Fruit fly (Drosophila melanogaster): Measurements from ENCODE around the gene CG3168.

The CG3168 gene

DNA sequence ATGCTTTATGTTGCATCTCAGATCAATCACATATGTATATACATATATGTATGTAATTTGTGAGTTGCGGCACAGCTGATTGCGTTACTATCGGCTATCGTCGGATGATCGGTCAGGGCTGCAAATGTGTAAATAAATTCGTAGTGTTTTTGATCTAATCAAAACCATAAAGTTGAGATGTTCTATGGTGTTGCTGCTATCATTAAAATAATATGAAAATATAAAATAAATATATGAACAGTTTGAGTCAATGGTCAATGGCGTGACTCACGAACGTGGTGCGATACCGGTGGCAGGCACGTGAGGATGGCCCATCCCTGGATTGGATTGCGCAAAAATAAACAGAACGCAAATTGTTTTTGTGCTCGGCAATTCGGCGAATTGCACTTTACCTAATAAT lies 31.1 kb upstream of the CG3168 start, which contains the start of gene Coq7 (continued):
- TF ChIP-seq dmrt11E (tag; optimal IDR thresholded peaks at IDR 0.05) (peak; percentile 89), C15 (GFP tag; IDR thresholded peaks at IDR 0.05) (peak; percentile 62; the same call in 1 of the 3 replicates), ato (GFP tag; IDR thresholded peaks at IDR 0.05; ENCODE audit: partially characterized antibody) (peak; percentile 89), gem (tag; optimal IDR thresholded peaks at IDR 0.05) (peak; percentile 92), CG31365 (tag; optimal IDR thresholded peaks at IDR 0.05) (no peak), pros (GFP tag; optimal IDR thresholded peaks at IDR 0.05) (no peak), D19A (tag; optimal IDR thresholded peaks at IDR 0.05) (no peak), Lim3 (GFP tag; IDR thresholded peaks at IDR 0.05) (peak; percentile 51; the same call in 1 of the 2 replicates), onecut (GFP tag; IDR thresholded peaks at IDR 0.05) (peak; percentile 63), PHDP (tag; optimal IDR thresholded peaks at IDR 0.05) (no peak), mam (GFP tag; optimal IDR thresholded peaks at IDR 0.05) (peak; percentile 67), CG5180 (GFP tag; optimal IDR thresholded peaks at IDR 0.05) (peak; percentile 59), Rfx (GFP tag; IDR thresholded peaks at IDR 0.05) (peak; percentile 95), CG8089 (GFP tag; optimal IDR thresholded peaks at IDR 0.05) (no peak), dmrt99B (tag; optimal IDR thresholded peaks at IDR 0.05) (no peak), Abd-B (GFP tag; optimal IDR thresholded peaks at IDR 0.05) (peak; percentile 80), CG8924 (tag; optimal IDR thresholded peaks at IDR 0.05) (peak; percentile 88), ATbp (GFP tag; optimal IDR thresholded peaks at IDR 0.05) (peak; percentile 52), CG7271 (tag; optimal IDR thresholded peaks at IDR 0.05) (peak; percentile 69), Nf-YC (tag; optimal IDR thresholded peaks at IDR 0.05) (no peak), CG10565 (GFP tag; optimal IDR thresholded peaks at IDR 0.05) (peak; percentile 11), btn (GFP tag; optimal IDR thresholded peaks at IDR 0.05) (no peak), CG4730 (GFP tag; IDR thresholded peaks at IDR 0.05) (peak; percentile 88), Dip3 (GFP tag; optimal IDR thresholded peaks at IDR 0.05) (peak; percentile 57), chif (GFP tag; optimal IDR thresholded peaks at IDR 0.05) (peak; percentile 37 to 57), CG1602 (GFP tag; optimal IDR thresholded peaks at IDR 0.05) (peak; percentile 89), twi (tag; optimal IDR thresholded peaks at IDR 0.05) (peak; percentile 81), TFAM (GFP tag; optimal IDR thresholded peaks at IDR 0.05) (peak; percentile 11), Dbx (GFP tag; IDR thresholded peaks at IDR 0.05) (peak; percentile 91), cato (GFP tag; optimal IDR thresholded peaks at IDR 0.05; ENCODE audit: borderline replicate concordance) (peak; percentile 85), Eip74EF (GFP tag; optimal IDR thresholded peaks at IDR 0.05) (no peak), lmd (GFP tag; IDR thresholded peaks at IDR 0.05) (peak; percentile 93), wdn (GFP tag; IDR thresholded peaks at IDR 0.05) (peak; percentile 76), CG1233 (GFP tag; optimal IDR thresholded peaks at IDR 0.05) (no peak), ssp (GFP tag; IDR thresholded peaks at IDR 0.05) (peak; percentile 80), Dp (GFP tag; optimal IDR thresholded peaks at IDR 0.05) (peak; percentile 32), BEAF-32 (GFP tag; optimal IDR thresholded peaks at IDR 0.05) (peak; percentile 95), CG12942 (GFP tag; optimal IDR thresholded peaks at IDR 0.05) (peak; percentile 87), CG3281 (GFP tag; optimal IDR thresholded peaks at IDR 0.05) (no peak), CG6765 (GFP tag; optimal IDR thresholded peaks at IDR 0.05) (peak; percentile 63), CG10979 (tag; optimal IDR thresholded peaks at IDR 0.05) (peak; percentile 83), CG16815 (GFP tag; optimal IDR thresholded peaks at IDR 0.05) (peak; percentile 82), CG11456 (GFP tag; IDR thresholded peaks at IDR 0.05) (peak; percentile 92), CG4854 (GFP tag; optimal IDR thresholded peaks at IDR 0.05) (no peak), CG14014 (GFP tag; IDR thresholded peaks at IDR 0.05) (peak; percentile 90), CG6791 (GFP tag; IDR thresholded peaks at IDR 0.05; ENCODE audit: partially characterized antibody) (peak; percentile 95), corto (GFP tag; optimal IDR thresholded peaks at IDR 0.05) (peak; percentile 54), CG3995 (GFP tag; optimal IDR thresholded peaks at IDR 0.05) (peak; percentile 41), Hr78 (GFP tag; optimal IDR thresholded peaks at IDR 0.05) (no peak), usp (GFP tag; optimal IDR thresholded peaks at IDR 0.05) (no peak)

Data from whole organism, embryonic.